Worm (Caenorhabditis elegans): ENCODE measurements around the gene R09A8.5.

The R09A8.5 gene

DNA sequence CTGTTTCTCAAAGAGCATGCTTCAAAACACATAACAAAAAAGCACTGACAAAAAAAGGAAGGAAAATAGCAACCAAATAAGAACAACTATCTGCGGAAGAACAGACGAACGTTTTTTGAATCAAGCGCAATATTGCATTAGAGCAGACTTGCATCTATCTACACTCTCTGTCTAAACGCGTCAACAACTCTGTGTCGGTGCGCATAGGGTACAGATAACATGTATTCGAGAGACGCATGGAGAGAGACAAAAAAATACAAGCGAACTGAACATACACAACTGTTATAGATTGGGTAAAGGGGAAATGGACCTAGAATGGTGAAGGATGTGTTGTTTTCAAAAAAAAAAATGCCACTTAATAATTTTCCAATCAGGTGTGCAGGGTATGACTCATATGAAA lies 5.3 kb downstream of the R09A8.5 start:
- TF ChIP-seq unc-55 (GFP tag; optimal IDR thresholded peaks at IDR 0.05) = peak; percentile 4
- TF ChIP-seq tbx-2 (tag; optimal IDR thresholded peaks at IDR 0.05) = peak; percentile 14
- TF ChIP-seq ttx-3 (tag; optimal IDR thresholded peaks at IDR 0.05) = no peak
- peak; percentile 22 for TF ChIP-seq sdc-2 (tag; optimal IDR thresholded peaks at IDR 0.05)
- peak; percentile 20 for TF ChIP-seq dve-1 (tag; optimal IDR thresholded peaks at IDR 0.05)
- peak; percentile 14 for TF ChIP-seq nfya-1 (tag; optimal IDR thresholded peaks at IDR 0.05)
- peak; percentile 5 for TF ChIP-seq elt-2 (tag; optimal IDR thresholded peaks at IDR 0.05)
- no peak for TF ChIP-seq che-1 (tag; optimal IDR thresholded peaks at IDR 0.05)

ce11 chrX:12633862-12634404 lies 6.4 kb downstream of the R09A8.5 start, which contains the start of gene ivns-1:
ivns-1 (minus strand) TSS chrX:12634354.
- TF ChIP-seq hlh-15 (tag; optimal IDR thresholded peaks at IDR 0.05) = no peak
- no peak for TF ChIP-seq madf-2 (tag; optimal IDR thresholded peaks at IDR 0.05)
- no peak for TF ChIP-seq elt-2 (tag; optimal IDR thresholded peaks at IDR 0.05)
- TF ChIP-seq unc-86 (tag; optimal IDR thresholded peaks at IDR 0.05) = no peak
- TF ChIP-seq pax-1 (tag; optimal IDR thresholded peaks at IDR 0.05) = no peak
- TF ChIP-seq dmd-4 (tag; optimal IDR thresholded peaks at IDR 0.05; ENCODE audit: borderline replicate concordance) = no peak

DNA sequence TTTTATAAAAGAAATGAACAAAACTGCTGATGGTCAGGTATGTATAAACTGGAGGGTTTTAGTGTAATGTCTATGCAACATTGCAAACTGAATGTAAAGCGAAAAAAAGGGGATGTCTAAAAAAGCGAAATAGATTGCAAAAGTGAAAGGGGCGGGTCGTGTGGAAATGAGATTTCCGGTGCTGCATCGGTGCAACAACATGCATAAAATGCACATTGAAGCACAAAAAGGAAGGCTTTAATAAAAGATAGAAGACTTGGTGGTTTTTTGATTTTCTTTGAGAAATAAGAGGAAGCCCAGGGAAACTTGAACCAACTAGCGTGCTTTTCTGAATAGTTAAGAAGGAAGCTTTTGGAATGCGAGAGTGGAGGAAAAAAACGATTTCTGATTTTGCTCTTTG lies 7.7 kb downstream of the R09A8.5 start:
- TF ChIP-seq ceh-9 (tag; optimal IDR thresholded peaks at IDR 0.05) (no peak), unc-42 (tag; optimal IDR thresholded peaks at IDR 0.05) (peak; percentile 76)

DNA sequence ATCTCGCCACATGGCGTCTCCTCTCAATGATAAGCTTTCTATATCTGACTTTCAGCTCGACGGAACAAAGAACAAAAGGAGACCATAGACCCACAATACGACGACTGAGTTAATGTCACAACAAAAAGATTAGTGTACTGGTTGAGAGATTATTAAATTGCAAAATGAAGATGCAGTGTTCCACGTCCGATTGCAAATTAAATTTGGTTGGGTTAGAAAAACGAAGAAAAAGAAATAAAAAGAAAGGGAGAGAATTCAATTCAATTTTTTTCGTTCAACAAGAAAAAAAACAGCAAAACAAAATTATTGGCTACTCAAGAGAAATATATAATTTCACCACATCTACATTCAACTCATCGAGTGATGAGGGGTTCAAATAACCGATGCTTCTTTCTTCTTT lies 8.9 kb downstream of the R09A8.5 start:
- TF ChIP-seq unc-42 (tag; optimal IDR thresholded peaks at IDR 0.05) (peak; percentile 81), pat-9 (tag; optimal IDR thresholded peaks at IDR 0.05) (no peak)

DNA sequence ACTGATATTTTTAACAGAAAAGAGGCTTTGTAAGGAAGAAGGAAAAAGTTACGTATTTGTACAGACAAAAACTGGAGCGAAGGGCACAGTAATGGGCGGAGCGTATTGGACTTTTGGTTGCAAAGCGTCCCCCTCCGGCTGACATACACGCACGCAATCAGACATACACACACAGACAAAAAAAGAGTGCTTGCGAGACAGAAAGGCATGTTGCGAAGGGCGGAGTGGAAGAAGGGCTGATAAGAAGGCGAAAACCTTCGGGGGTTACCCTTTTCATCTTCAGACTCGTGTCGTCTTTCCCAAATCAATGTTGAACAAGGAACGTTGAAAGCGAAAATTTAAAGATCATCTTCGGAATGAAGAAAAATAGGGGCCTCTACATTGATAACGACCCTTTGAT lies 9.8 kb downstream of the R09A8.5 start:
- TF ChIP-seq elt-2 (tag; optimal IDR thresholded peaks at IDR 0.05) (peak; percentile 46), zip-5 (tag; optimal IDR thresholded peaks at IDR 0.05) (no peak), sdc-2 (tag; optimal IDR thresholded peaks at IDR 0.05) (no peak), ets-4 (tag; optimal IDR thresholded peaks at IDR 0.05) (no peak), pqm-1 (tag; optimal IDR thresholded peaks at IDR 0.05) (peak; percentile 14), ttx-3 (tag; optimal IDR thresholded peaks at IDR 0.05) (no peak)

- TF ChIP-seq pros-1 (tag; optimal IDR thresholded peaks at IDR 0.05) (no peak), pat-9 (tag; optimal IDR thresholded peaks at IDR 0.05) (no peak), hlh-15 (tag; optimal IDR thresholded peaks at IDR 0.05) (no peak), hlh-8 (tag; optimal IDR thresholded peaks at IDR 0.05) (no peak), ama-1 (optimal IDR thresholded peaks at IDR 0.05) (no peak), F13H6.1 (tag; optimal IDR thresholded peaks at IDR 0.05) (no peak), ceh-24 (tag; optimal IDR thresholded peaks at IDR 0.05) (no peak), unc-42 (tag; optimal IDR thresholded peaks at IDR 0.05) (no peak), pax-1 (tag; optimal IDR thresholded peaks at IDR 0.05) (no peak), hlh-6 (tag; optimal IDR thresholded peaks at IDR 0.05) (no peak), dmd-4 (tag; optimal IDR thresholded peaks at IDR 0.05; ENCODE audit: borderline replicate concordance) (no peak), pha-2 (tag; optimal IDR thresholded peaks at IDR 0.05) (no peak), ref-2 (tag; optimal IDR thresholded peaks at IDR 0.05) (no peak), elt-4 (tag; optimal IDR thresholded peaks at IDR 0.05) (no peak), Y22D7AL.16 (tag; optimal IDR thresholded peaks at IDR 0.05) (no peak), ceh-6 (GFP tag; optimal IDR thresholded peaks at IDR 0.05) (no peak), nhr-11 (tag; optimal IDR thresholded peaks at IDR 0.05) (no peak), unc-55 (GFP tag; optimal IDR thresholded peaks at IDR 0.05) (no peak)
These were observed 10.4 kb downstream of the R09A8.5 start for ce11 chrX:12630005-12630404.

DNA sequence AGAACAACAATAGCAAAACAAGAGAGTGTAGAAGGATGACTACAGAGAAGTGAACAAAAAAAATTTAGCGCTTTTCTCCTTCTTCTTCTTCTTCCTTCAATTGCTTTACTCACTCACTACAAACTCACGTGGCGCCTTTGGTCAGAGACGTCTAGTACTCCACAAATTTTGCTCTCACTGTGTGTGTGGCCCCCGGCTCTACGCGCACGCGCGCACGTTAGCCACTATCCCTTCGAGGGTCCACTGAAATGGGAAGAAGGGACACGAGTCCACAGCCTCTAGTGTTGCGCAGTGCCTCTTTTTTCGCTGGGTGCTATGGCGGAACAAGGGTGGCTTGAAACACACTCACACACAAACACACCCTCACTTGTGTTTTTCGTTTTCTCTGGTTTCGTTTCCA lies 11.1 kb downstream of the R09A8.5 start:
- TF ChIP-seq ceh-34 (tag; optimal IDR thresholded peaks at IDR 0.05) (no peak), pros-1 (tag; optimal IDR thresholded peaks at IDR 0.05) (peak; percentile 59), ceh-18 (tag; optimal IDR thresholded peaks at IDR 0.05) (peak; percentile 27), npax-4 (tag; optimal IDR thresholded peaks at IDR 0.05) (no peak), unc-3 (GFP tag; conservative IDR thresholded peaks at IDR 0.05) (no peak), unc-3 (tag; optimal IDR thresholded peaks at IDR 0.05) (peak; percentile 45), lim-6 (tag; optimal IDR thresholded peaks at IDR 0.05) (no peak), sdc-2 (tag; optimal IDR thresholded peaks at IDR 0.05) (peak; percentile 35), ceh-19 (GFP tag; optimal IDR thresholded peaks at IDR 0.05) (peak; percentile 45), ceh-31 (tag; optimal IDR thresholded peaks at IDR 0.05) (peak; percentile 46), ceh-6 (GFP tag; optimal IDR thresholded peaks at IDR 0.05) (peak; percentile 16), ahr-1 (tag; optimal IDR thresholded peaks at IDR 0.05) (no peak), unc-42 (tag; optimal IDR thresholded peaks at IDR 0.05) (peak; percentile 39), ceh-22 (tag; optimal IDR thresholded peaks at IDR 0.05) (no peak)

Data from whole organism, late embryonic.